Fruit fly (Drosophila melanogaster) whole organism, prepupa: Measurements from ENCODE around the gene shi.

Experiments
- CG16779 ChIP-seq: fragments of 200-800 bp; sonication (Bioruptor generic); optimal IDR thresholded peaks from 3 replicates; lab custom pipeline; 2017; ENCODE audit warnings: missing biosample characterization, mild to moderate bottlenecking, missing genetic modification characterization
- CG3032 ChIP-seq: fragments of 200-800 bp; optimal IDR thresholded peaks from 2 replicates; lab custom pipeline; 2019; ENCODE audit warnings: missing biosample characterization, mild to moderate bottlenecking, missing genetic modification characterization, moderate library complexity
- CG6854 ChIP-seq: fragments of 200-800 bp; sonication (Bioruptor generic); optimal IDR thresholded peaks from 2 replicates; lab custom pipeline; 2017; ENCODE audit warnings: missing biosample characterization, mild to moderate bottlenecking, missing genetic modification characterization
- CG8119 ChIP-seq: fragments of 200-800 bp; sonication (Bioruptor generic); IDR thresholded peaks from 3 replicates; pipeline ENCODE4 v1.3.6; 2022; ENCODE audit warnings: missing biosample characterization, missing genetic modification characterization
- CG8632 ChIP-seq: fragments of 200-800 bp; sonication (Bioruptor generic); optimal IDR thresholded peaks from 3 replicates; lab custom pipeline; 2016; ENCODE audit warnings: missing biosample characterization, missing genetic modification characterization
- Ets21C ChIP-seq: fragments of 200-800 bp; sonication (Bioruptor generic); optimal IDR thresholded peaks from 3 replicates; lab custom pipeline; 2016; ENCODE audit warnings: missing biosample characterization, missing genetic modification characterization
- achi ChIP-seq: fragments of 200-800 bp; sonication (Bioruptor generic); optimal IDR thresholded peaks from 3 replicates; lab custom pipeline; 2016; ENCODE audit warnings: missing biosample characterization, missing genetic modification characterization
- acj6 ChIP-seq: fragments of 200-800 bp; sonication (Bioruptor generic); optimal IDR thresholded peaks from 3 replicates; lab custom pipeline; 2016; ENCODE audit warnings: missing biosample characterization, missing genetic modification characterization
- dac ChIP-seq: fragments of 200-800 bp; sonication (Bioruptor generic); optimal IDR thresholded peaks from 2 replicates; lab custom pipeline; 2017; ENCODE audit warnings: missing biosample characterization, mild to moderate bottlenecking, missing genetic modification characterization
- salr ChIP-seq, 2 experiments: fragments of 200-800 bp; sonication (Bioruptor generic); optimal IDR thresholded peaks; 3 replicates each; lab custom pipeline; 2016 to 2018; ENCODE audit warnings: missing biosample characterization in 2 of 2, missing genetic modification characterization in 2 of 2, mild to moderate bottlenecking in 1 of 2
- vri ChIP-seq: fragments of 200-800 bp; sonication (Bioruptor generic); optimal IDR thresholded peaks from 3 replicates; lab custom pipeline; 2016; ENCODE audit warnings: missing biosample characterization, mild to moderate bottlenecking, missing genetic modification characterization

- no peak for TF ChIP-seq CG8119 (GFP tag; lab: Robert Waterston, UW)
- TF ChIP-seq CG8632 (GFP tag; lab: Kevin White, UChicago): no peak
- no peak for TF ChIP-seq CG16779 (tag; lab: Kevin White, UChicago)
- peak; percentile 21 for TF ChIP-seq achi (GFP tag; lab: Kevin White, UChicago)
- TF ChIP-seq CG3032 (tag; lab: Kevin White, UChicago): peak; percentile 53
- TF ChIP-seq dac (GFP tag; lab: Kevin White, UChicago): no peak
- peak in 1 of 2 experiments; percentile 24 for TF ChIP-seq salr (GFP tag; optimal IDR thresholded peaks at IDR 0.05; lab: Kevin White, UChicago)
- no peak for TF ChIP-seq vri (GFP tag; lab: Kevin White, UChicago)
- no peak for TF ChIP-seq Ets21C (GFP tag; lab: Kevin White, UChicago)
- TF ChIP-seq CG6854: no peak
- peak; percentile 37 for TF ChIP-seq acj6
These were observed 1.9 kb upstream of the shi start, which contains the start of the genes MSBP and CG15916 for dm6 chrX:15889780-15890608.
